Fruit fly (Drosophila melanogaster) whole organism, embryonic: ENCODE measurements around the gene CG5781.

ENCODE experiments used
- Aef1 ChIP-seq: fragments of 200-800 bp; sonication (Bioruptor generic); IDR thresholded peaks from 3 replicates; pipeline ENCODE4 v1.3.6; 2022; ENCODE audit warnings: missing biosample characterization, missing genetic modification characterization
- Bdp1 ChIP-seq: fragments of 200-800 bp; sonication (Bioruptor generic); optimal IDR thresholded peaks from 3 replicates; lab custom pipeline; 2016; ENCODE audit warnings: missing biosample characterization, missing genetic modification characterization
- CG10366 ChIP-seq: fragments of 200-800 bp; sonication (Bioruptor generic); IDR thresholded peaks from 2 replicates; pipeline ENCODE4 v1.3.6; 2022; ENCODE audit warnings: missing biosample characterization, missing genetic modification characterization
- CG13296 ChIP-seq: fragments of 200-800 bp; sonication (Bioruptor generic); optimal IDR thresholded peaks from 3 replicates; lab custom pipeline; 2018; ENCODE audit warnings: missing biosample characterization, mild to moderate bottlenecking, missing genetic modification characterization
- CG14710 ChIP-seq: fragments of 200-800 bp; sonication (Bioruptor generic); optimal IDR thresholded peaks from 3 replicates; lab custom pipeline; 2019; ENCODE audit warnings: missing biosample characterization, mild to moderate bottlenecking, missing genetic modification characterization, moderate library complexity
- CG17328 ChIP-seq: fragments of 200-800 bp; sonication (Bioruptor generic); IDR thresholded peaks from 2 replicates; pipeline ENCODE4 v1.3.6; 2022; ENCODE audit warnings: missing biosample characterization, missing genetic modification characterization
- CG17802 ChIP-seq: fragments of 200-800 bp; sonication (Bioruptor generic); optimal IDR thresholded peaks from 2 replicates; lab custom pipeline; 2018; ENCODE audit warnings: missing biosample characterization, mild to moderate bottlenecking, missing genetic modification characterization, moderate library complexity
- CG2116 ChIP-seq: fragments of 200-800 bp; sonication (Bioruptor generic); optimal IDR thresholded peaks from 3 replicates; lab custom pipeline; 2018; ENCODE audit warnings: missing biosample characterization, mild to moderate bottlenecking, missing genetic modification characterization
- CG2199 ChIP-seq: fragments of 200-800 bp; sonication (Bioruptor generic); IDR thresholded peaks from 3 replicates; pipeline ENCODE4 v1.3.6; 2022; ENCODE audit warnings: missing biosample characterization, missing genetic modification characterization
- CG34224 ChIP-seq: fragments of 200-800 bp; sonication (Bioruptor generic); IDR thresholded peaks from 3 replicates; pipeline ENCODE4 v1.3.6; 2022; ENCODE audit warnings: missing biosample characterization, missing genetic modification characterization; ENCODE audit not compliant: partially characterized antibody
- CG3847 ChIP-seq: fragments of 200-800 bp; sonication (Bioruptor generic); IDR thresholded peaks from 2 replicates; pipeline ENCODE4 v1.3.6; 2022; ENCODE audit warnings: missing biosample characterization, missing genetic modification characterization
- CG4820 ChIP-seq: fragments of 200-800 bp; sonication (Bioruptor generic); optimal IDR thresholded peaks from 3 replicates; lab custom pipeline; 2016; ENCODE audit warnings: missing biosample characterization, missing genetic modification characterization
- CG7372 ChIP-seq: fragments of 200-800 bp; sonication (Bioruptor generic); IDR thresholded peaks from 2 replicates; pipeline ENCODE4 v1.3.6; 2022; ENCODE audit warnings: missing biosample characterization, missing genetic modification characterization
- CG7928 ChIP-seq: fragments of 200-800 bp; sonication (Bioruptor generic); optimal IDR thresholded peaks from 2 replicates; lab custom pipeline; 2017; ENCODE audit warnings: missing biosample characterization, mild to moderate bottlenecking, missing genetic modification characterization
- CG9437 ChIP-seq: fragments of 200-800 bp; sonication (Bioruptor generic); optimal IDR thresholded peaks from 2 replicates; lab custom pipeline; 2018; ENCODE audit warnings: missing biosample characterization, mild to moderate bottlenecking, missing genetic modification characterization
- CG9932 ChIP-seq: fragments of 200-800 bp; sonication (Bioruptor generic); IDR thresholded peaks from 2 replicates; pipeline ENCODE4 v1.3.6; 2022; ENCODE audit warnings: missing biosample characterization, missing genetic modification characterization
- CTCF ChIP-seq: fragments of 200-800 bp; sonication (Bioruptor generic); optimal IDR thresholded peaks from 2 replicates; lab custom pipeline; 2017; ENCODE audit warnings: missing biosample characterization, mild to moderate bottlenecking, missing genetic modification characterization, moderate library complexity
- Dbx ChIP-seq: fragments of 200-800 bp; sonication (Bioruptor generic); IDR thresholded peaks from 3 replicates; pipeline ENCODE4 v1.3.6; 2022; ENCODE audit warnings: missing biosample characterization, missing genetic modification characterization
- Dek ChIP-seq: fragments of 200-800 bp; sonication (Bioruptor generic); optimal IDR thresholded peaks from 3 replicates; lab custom pipeline; 2019; ENCODE audit warnings: missing biosample characterization, mild to moderate bottlenecking, missing genetic modification characterization, moderate library complexity
- Elba2 ChIP-seq: fragments of 200-800 bp; sonication (Bioruptor generic); optimal IDR thresholded peaks from 3 replicates; lab custom pipeline; 2016; ENCODE audit warnings: missing biosample characterization, missing genetic modification characterization
- Ets65A ChIP-seq: fragments of 200-800 bp; sonication (Bioruptor generic); peaks from one replicate; lab custom pipeline; 2016; ENCODE audit warnings: missing biosample characterization, missing genetic modification characterization
- Fer3 ChIP-seq: fragments of 200-800 bp; sonication (Bioruptor generic); optimal IDR thresholded peaks from 2 replicates; lab custom pipeline; 2018; ENCODE audit warnings: missing biosample characterization, mild to moderate bottlenecking, missing genetic modification characterization, moderate library complexity
- HHEX ChIP-seq: fragments of 200-800 bp; sonication (Bioruptor generic); optimal IDR thresholded peaks from 3 replicates; lab custom pipeline; 2017; ENCODE audit warnings: missing biosample characterization, mild to moderate bottlenecking, missing genetic modification characterization, missing genetic modification reagents
- HLH3B ChIP-seq: fragments of 200-800 bp; sonication (Bioruptor generic); IDR thresholded peaks from 2 replicates; pipeline ENCODE4 v1.3.6; 2022; ENCODE audit warnings: missing biosample characterization, missing genetic modification characterization
- HLH54F ChIP-seq: fragments of 200-800 bp; sonication (Bioruptor generic); optimal IDR thresholded peaks from 3 replicates; lab custom pipeline; 2016; ENCODE audit warnings: missing biosample characterization, missing genetic modification characterization
- Hr39 ChIP-seq: fragments of >200 bp; optimal IDR thresholded peaks from 2 replicates; lab custom pipeline; 2017
- Hr51 ChIP-seq, 2 experiments: fragments of 200-800 bp; sonication (Bioruptor generic); optimal IDR thresholded peaks; 2 replicates in 1 of 2; 3 replicates in 1 of 2; lab custom pipeline; 2016 to 2018; ENCODE audit warnings: missing biosample characterization in 2 of 2, missing genetic modification characterization in 2 of 2, mild to moderate bottlenecking in 1 of 2, moderate library complexity in 1 of 2
- Hsf ChIP-seq: fragments of 200-800 bp; sonication (Bioruptor generic); optimal IDR thresholded peaks from 3 replicates; lab custom pipeline; 2016; ENCODE audit warnings: missing biosample characterization, missing genetic modification characterization
- Nf-YA ChIP-seq: fragments of 200-800 bp; sonication (Bioruptor generic); IDR thresholded peaks from 2 replicates; pipeline ENCODE4 v1.3.6; 2022; ENCODE audit warnings: missing biosample characterization, missing genetic modification characterization
- Optix ChIP-seq: fragments of 200-800 bp; sonication (Bioruptor generic); IDR thresholded peaks from 3 replicates; pipeline ENCODE4 v1.3.6; 2022; ENCODE audit warnings: missing biosample characterization, missing genetic modification characterization
- Poxn ChIP-seq: fragments of 200-800 bp; sonication (Bioruptor generic); IDR thresholded peaks from 2 replicates; pipeline ENCODE4 v1.3.6; 2022; ENCODE audit warnings: missing biosample characterization, missing genetic modification characterization
- Ptx1 ChIP-seq: fragments of 200-800 bp; sonication (Bioruptor generic); IDR thresholded peaks from 2 replicates; pipeline ENCODE4 v1.3.6; 2022; ENCODE audit warnings: missing biosample characterization, missing genetic modification characterization
- YL-1 ChIP-seq: fragments of 200-800 bp; sonication (Bioruptor generic); optimal IDR thresholded peaks from 3 replicates; lab custom pipeline; 2017; ENCODE audit warnings: missing biosample characterization, mild to moderate bottlenecking, missing genetic modification characterization
- aop ChIP-seq: fragments of 200-800 bp; sonication (Bioruptor generic); IDR thresholded peaks from 2 replicates; pipeline ENCODE4 v1.3.6; 2022; ENCODE audit warnings: missing biosample characterization, missing genetic modification characterization
- caup ChIP-seq: fragments of 200-800 bp; sonication (Bioruptor generic); optimal IDR thresholded peaks from 3 replicates; lab custom pipeline; 2017; ENCODE audit warnings: missing biosample characterization, mild to moderate bottlenecking, missing genetic modification characterization, moderate library complexity; ENCODE audit not compliant: severe bottlenecking
- chif ChIP-seq, 2 experiments: fragments of 200-800 bp; sonication (Bioruptor generic); optimal IDR thresholded peaks; 3 replicates each; lab custom pipeline; 2016; ENCODE audit warnings: missing biosample characterization in 2 of 2, missing genetic modification characterization in 2 of 2
- ci ChIP-seq: fragments of 200-800 bp; sonication (Bioruptor generic); IDR thresholded peaks from 3 replicates; pipeline ENCODE4 v1.3.6; 2022; ENCODE audit warnings: missing biosample characterization, missing genetic modification characterization
- dmrt99B ChIP-seq: fragments of 200-800 bp; sonication (Bioruptor generic); optimal IDR thresholded peaks from 2 replicates; lab custom pipeline; 2018; ENCODE audit warnings: missing biosample characterization, mild to moderate bottlenecking, missing genetic modification characterization, moderate library complexity
- fd96Cb ChIP-seq: fragments of 200-800 bp; sonication (Bioruptor generic); optimal IDR thresholded peaks from 2 replicates; lab custom pipeline; 2018; ENCODE audit warnings: missing biosample characterization, mild to moderate bottlenecking, missing genetic modification characterization, moderate library complexity
- ftz-f1 ChIP-seq: fragments of 200-800 bp; sonication (Bioruptor generic); optimal IDR thresholded peaks from 2 replicates; lab custom pipeline; 2016; ENCODE audit warnings: missing biosample characterization, missing genetic modification characterization
- gsb ChIP-seq: fragments of 200-800 bp; sonication (Bioruptor generic); IDR thresholded peaks from 2 replicates; pipeline ENCODE4 v1.3.6; 2022; ENCODE audit warnings: missing biosample characterization, missing genetic modification characterization
- kay ChIP-seq: fragments of 200-800 bp; sonication (Bioruptor generic); optimal IDR thresholded peaks from 2 replicates; lab custom pipeline; 2016; ENCODE audit warnings: missing biosample characterization, missing genetic modification characterization
- nom ChIP-seq: fragments of 200-800 bp; sonication (Bioruptor generic); optimal IDR thresholded peaks from 2 replicates; lab custom pipeline; 2017; ENCODE audit warnings: missing biosample characterization, missing genetic modification characterization, mild to moderate bottlenecking, moderate library complexity, missing genetic modification reagents
- onecut ChIP-seq: fragments of 200-800 bp; sonication (Bioruptor generic); IDR thresholded peaks from 2 replicates; pipeline ENCODE4 v1.3.6; 2022; ENCODE audit warnings: missing biosample characterization, missing genetic modification characterization
- org-1 ChIP-seq: fragments of 200-800 bp; sonication (Bioruptor generic); optimal IDR thresholded peaks from 2 replicates; lab custom pipeline; 2017; ENCODE audit warnings: missing biosample characterization, missing genetic modification characterization
- pros ChIP-seq: fragments of 200-800 bp; sonication (Bioruptor generic); optimal IDR thresholded peaks from 3 replicates; lab custom pipeline; 2019; ENCODE audit warnings: missing biosample characterization, mild to moderate bottlenecking, missing genetic modification characterization, moderate library complexity
- pzg ChIP-seq: fragments of 200-800 bp; sonication (Bioruptor generic); optimal IDR thresholded peaks from 3 replicates; lab custom pipeline; 2018; ENCODE audit warnings: missing biosample characterization, mild to moderate bottlenecking, missing genetic modification characterization, moderate library complexity
- sd ChIP-seq: fragments of 200-800 bp; sonication (Bioruptor generic); optimal IDR thresholded peaks from 3 replicates; lab custom pipeline; 2018; ENCODE audit warnings: missing biosample characterization, mild to moderate bottlenecking, missing genetic modification characterization, moderate library complexity
- sens-2 ChIP-seq: fragments of 200-800 bp; sonication (Bioruptor generic); IDR thresholded peaks from 2 replicates; pipeline ENCODE4 v1.3.6; 2022; ENCODE audit warnings: missing biosample characterization, missing genetic modification characterization
- sr ChIP-seq: fragments of 200-800 bp; sonication (Bioruptor generic); IDR thresholded peaks from 3 replicates; pipeline ENCODE4 v1.3.6; 2022; ENCODE audit warnings: missing biosample characterization, missing genetic modification characterization
- stc ChIP-seq: fragments of 200-800 bp; sonication (Bioruptor generic); IDR thresholded peaks from 2 replicates; pipeline ENCODE4 v1.3.6; 2022; ENCODE audit warnings: missing biosample characterization, missing genetic modification characterization
- vvl ChIP-seq: fragments of 200-800 bp; sonication (Bioruptor generic); IDR thresholded peaks from 2 replicates; pipeline ENCODE4 v1.3.6; 2022; ENCODE audit warnings: missing biosample characterization, missing genetic modification characterization

CG5781 gene

dm6 chr2L:12721794-12722315 lies 24.7 kb upstream of the CG5781 start, which contains the start of gene Pih1D1 (continued):
- TF ChIP-seq CG14710 (tag; lab: Kevin White, UChicago) (peak; percentile 97), CG9932 (GFP tag; lab: Robert Waterston, UW) (peak; percentile 97), caup (GFP tag; lab: Kevin White, UChicago) (peak; percentile 93), nom (peak; percentile 63), Aef1 (GFP tag; lab: Robert Waterston, UW) (peak; percentile 95), vvl (GFP tag; lab: Robert Waterston, UW) (peak; percentile 97), kay (GFP tag; lab: Kevin White, UChicago) (peak; percentile 89), Optix (peak; percentile 78; the same call in 2 of the 3 replicates), sd (tag; lab: Kevin White, UChicago) (no peak), dmrt99B (tag; lab: Kevin White, UChicago) (peak; percentile 94), CG2116 (GFP tag; lab: Kevin White, UChicago) (peak; percentile 80), Elba2 (GFP tag; lab: Kevin White, UChicago) (peak; percentile 73), CG10366 (peak; percentile 97), CG17802 (peak; percentile 82), HLH3B (GFP tag; lab: Robert Waterston, UW) (peak; percentile 92), CG2199 (GFP tag; lab: Robert Waterston, UW) (peak; percentile 85), Hr51 (GFP tag; optimal IDR thresholded peaks at IDR 0.05; lab: Kevin White, UChicago) (peak; percentile 92 to 94), Dbx (GFP tag; lab: Robert Waterston, UW) (peak; percentile 96), Ptx1 (GFP tag; lab: Robert Waterston, UW) (peak; percentile 97), Hr39 (lab: Kevin White, UChicago) (no peak), ftz-f1 (no peak), pros (GFP tag; lab: Kevin White, UChicago) (no peak), aop (0 out of 2 replicates have a peak, but pooled peaks have one; percentile 43), Poxn (GFP tag; lab: Robert Waterston, UW) (peak; percentile 86), Fer3 (tag; lab: Kevin White, UChicago) (peak; percentile 95), Nf-YA (GFP tag; lab: Robert Waterston, UW) (peak; percentile 80), CG13296 (GFP tag; lab: Kevin White, UChicago) (no peak), sr (GFP tag; lab: Robert Waterston, UW) (peak; percentile 63; the same call in 1 of the 3 replicates), CTCF (GFP tag; lab: Kevin White, UChicago) (no peak), stc (peak; percentile 95), HHEX (GFP tag; lab: Kevin White, UChicago) (peak; percentile 94), pzg (GFP tag; lab: Kevin White, UChicago) (peak; percentile 53), chif (GFP tag; optimal IDR thresholded peaks at IDR 0.05; lab: Kevin White, UChicago) (peak; percentile 85 to 95), Hsf (GFP tag; lab: Kevin White, UChicago) (peak; percentile 96), Ets65A (GFP tag; lab: Kevin White, UChicago) (peak; percentile 99), fd96Cb (peak; percentile 95), HLH54F (GFP tag; lab: Kevin White, UChicago) (peak; percentile 95), CG34224 (GFP tag; lab: Robert Waterston, UW) (no peak), ci (GFP tag; lab: Robert Waterston, UW) (peak; percentile 90), Dek (tag; lab: Kevin White, UChicago) (peak; percentile 92), sens-2 (GFP tag; lab: Robert Waterston, UW) (peak; percentile 87), CG7372 (GFP tag; lab: Robert Waterston, UW) (peak; percentile 96), CG17328 (peak; percentile 91), CG9437 (GFP tag; lab: Kevin White, UChicago) (peak; percentile 90), Bdp1 (GFP tag; lab: Kevin White, UChicago) (peak; percentile 81), CG3847 (GFP tag; lab: Robert Waterston, UW) (peak; percentile 96), CG4820 (GFP tag; lab: Kevin White, UChicago) (peak; percentile 95), YL-1 (peak; percentile 81), CG7928 (GFP tag; lab: Kevin White, UChicago) (peak; percentile 72), gsb (GFP tag; lab: Robert Waterston, UW) (peak; percentile 76), onecut (GFP tag; lab: Robert Waterston, UW) (peak; percentile 82), org-1 (GFP tag; lab: Kevin White, UChicago) (peak; percentile 87)
